Fruit fly (Drosophila melanogaster) whole organism, embryonic: ENCODE results near the gene CG34384.

Experiments
- Adf1 ChIP-seq: fragments of 200-800 bp; sonication (Bioruptor generic); IDR thresholded peaks from 2 replicates; pipeline ENCODE4 v1.3.6; 2022; ENCODE audit warnings: missing biosample characterization, missing genetic modification characterization
- Aef1 ChIP-seq: fragments of 200-800 bp; sonication (Bioruptor generic); IDR thresholded peaks from 3 replicates; pipeline ENCODE4 v1.3.6; 2022; ENCODE audit warnings: missing biosample characterization, missing genetic modification characterization
- Antp ChIP-seq: fragments of 200-800 bp; sonication (Bioruptor generic); optimal IDR thresholded peaks from 3 replicates; lab custom pipeline; 2016; ENCODE audit warnings: missing biosample characterization, missing genetic modification characterization
- CG11723 ChIP-seq: fragments of 200-800 bp; sonication (Bioruptor generic); optimal IDR thresholded peaks from 2 replicates; lab custom pipeline; 2017; ENCODE audit warnings: missing biosample characterization, mild to moderate bottlenecking, missing genetic modification characterization
- CG1233 ChIP-seq: fragments of 200-800 bp; sonication (Bioruptor generic); optimal IDR thresholded peaks from 4 replicates; lab custom pipeline; 2018; ENCODE audit warnings: missing biosample characterization, mild to moderate bottlenecking, missing genetic modification characterization
- CG14441 ChIP-seq: fragments of 200-800 bp; sonication (Bioruptor generic); IDR thresholded peaks from 2 replicates; pipeline ENCODE4 v1.3.6; 2022; ENCODE audit warnings: missing biosample characterization, missing genetic modification characterization
- CG15479 ChIP-seq: fragments of 200-800 bp; sonication (Bioruptor generic); optimal IDR thresholded peaks from 3 replicates; lab custom pipeline; 2019; ENCODE audit warnings: missing biosample characterization, mild to moderate bottlenecking, missing genetic modification characterization, moderate library complexity
- CG1602 ChIP-seq: fragments of 200-800 bp; sonication (Bioruptor generic); optimal IDR thresholded peaks from 3 replicates; lab custom pipeline; 2016; ENCODE audit warnings: missing biosample characterization, missing genetic modification characterization
- CG1647 ChIP-seq: fragments of 200-800 bp; sonication (Bioruptor generic); optimal IDR thresholded peaks from 3 replicates; lab custom pipeline; 2016; ENCODE audit warnings: missing biosample characterization, missing genetic modification characterization
- CG2202 ChIP-seq: fragments of 200-800 bp; sonication (Bioruptor generic); optimal IDR thresholded peaks from 2 replicates; lab custom pipeline; 2018; ENCODE audit warnings: missing biosample characterization, mild to moderate bottlenecking, missing genetic modification characterization
- CG2712 ChIP-seq: fragments of 200-800 bp; optimal IDR thresholded peaks from 3 replicates; lab custom pipeline; 2019; ENCODE audit warnings: missing biosample characterization, mild to moderate bottlenecking, missing genetic modification characterization, moderate library complexity
- CG2875 ChIP-seq: fragments of 200-800 bp; sonication (Bioruptor generic); optimal IDR thresholded peaks from 2 replicates; lab custom pipeline; 2017; ENCODE audit warnings: missing biosample characterization, mild to moderate bottlenecking, missing genetic modification characterization, missing genetic modification reagents
- CG30431 ChIP-seq: fragments of 200-800 bp; sonication (Bioruptor generic); optimal IDR thresholded peaks from 2 replicates; lab custom pipeline; 2017; ENCODE audit warnings: missing biosample characterization, missing genetic modification characterization
- CG3065 ChIP-seq: fragments of 200-800 bp; sonication (Bioruptor generic); optimal IDR thresholded peaks from 2 replicates; lab custom pipeline; 2016; ENCODE audit warnings: missing biosample characterization, missing genetic modification characterization
- CG4360 ChIP-seq: fragments of 200-800 bp; sonication (Bioruptor generic); IDR thresholded peaks from 2 replicates; pipeline ENCODE4 v1.3.6; 2022; ENCODE audit warnings: missing biosample characterization, missing genetic modification characterization
- CG5245 ChIP-seq: fragments of 200-800 bp; sonication (Bioruptor generic); optimal IDR thresholded peaks from 3 replicates; lab custom pipeline; 2016; ENCODE audit warnings: missing biosample characterization, missing genetic modification characterization
- CG6791 ChIP-seq: fragments of 200-800 bp; sonication (Bioruptor generic); IDR thresholded peaks from 3 replicates; pipeline ENCODE4 v1.3.6; 2022; ENCODE audit warnings: missing biosample characterization, missing genetic modification characterization; ENCODE audit not compliant: partially characterized antibody
- CG8478 ChIP-seq: fragments of >200 bp; optimal IDR thresholded peaks from 2 replicates; lab custom pipeline; 2018
- D ChIP-seq, 2 experiments: fragments of 200-800 bp in 1 of 2; fragments of >200 bp in 1 of 2; sonication (Bioruptor generic) in 1 of 2; optimal IDR thresholded peaks; 2 replicates in 1 of 2; 3 replicates in 1 of 2; lab custom pipeline; 2017; ENCODE audit warnings: mild to moderate bottlenecking in 1 of 2, missing biosample characterization in 1 of 2, missing genetic modification characterization in 1 of 2, missing genetic modification reagents in 1 of 2
- Deaf1 ChIP-seq: fragments of 200-800 bp; optimal IDR thresholded peaks from 3 replicates; lab custom pipeline; 2019; ENCODE audit warnings: missing biosample characterization, mild to moderate bottlenecking, missing genetic modification characterization, moderate library complexity
- Fer2 ChIP-seq: fragments of 200-800 bp; sonication (Bioruptor generic); optimal IDR thresholded peaks from 2 replicates; lab custom pipeline; 2018; ENCODE audit warnings: missing biosample characterization, mild to moderate bottlenecking, missing genetic modification characterization, moderate library complexity
- HHEX ChIP-seq: fragments of 200-800 bp; sonication (Bioruptor generic); optimal IDR thresholded peaks from 3 replicates; lab custom pipeline; 2017; ENCODE audit warnings: missing biosample characterization, mild to moderate bottlenecking, missing genetic modification characterization, missing genetic modification reagents
- Hsf ChIP-seq: fragments of 200-800 bp; sonication (Bioruptor generic); optimal IDR thresholded peaks from 3 replicates; lab custom pipeline; 2016; ENCODE audit warnings: missing biosample characterization, missing genetic modification characterization
- Mad ChIP-seq: fragments of 200-800 bp; sonication (Bioruptor generic); optimal IDR thresholded peaks from 2 replicates; lab custom pipeline; 2016; ENCODE audit warnings: missing biosample characterization, missing genetic modification characterization
- Pdp1 ChIP-seq, 2 experiments: fragments of 200-800 bp; sonication (Bioruptor generic); optimal IDR thresholded peaks; 3 replicates each; lab custom pipeline; 2016; ENCODE audit warnings: missing biosample characterization in 2 of 2, missing genetic modification characterization in 2 of 2, mild to moderate bottlenecking in 1 of 2, moderate library complexity in 1 of 2
- Side ChIP-seq: fragments of 200-800 bp; sonication (Bioruptor generic); optimal IDR thresholded peaks from 2 replicates; lab custom pipeline; 2016; ENCODE audit warnings: missing biosample characterization, missing genetic modification characterization
- Sry-δ ChIP-seq: fragments of 200-800 bp; sonication (Bioruptor generic); optimal IDR thresholded peaks from 2 replicates; lab custom pipeline; 2016; ENCODE audit warnings: missing biosample characterization, missing genetic modification characterization
- Tbp ChIP-seq: fragments of >200 bp; optimal IDR thresholded peaks from 2 replicates; lab custom pipeline; 2018; ENCODE audit warnings: missing biosample characterization, missing genetic modification characterization
- Usf ChIP-seq: fragments of 200-800 bp; sonication (Bioruptor generic); optimal IDR thresholded peaks from 2 replicates; lab custom pipeline; 2017; ENCODE audit warnings: missing genotype, missing biosample characterization, missing genetic modification characterization
- ash1 ChIP-seq: fragments of 200-800 bp; sonication (Bioruptor generic); optimal IDR thresholded peaks from 2 replicates; lab custom pipeline; 2018; ENCODE audit warnings: missing biosample characterization, mild to moderate bottlenecking, missing genetic modification characterization
- disco-r ChIP-seq: fragments of 200-800 bp; sonication (Bioruptor generic); optimal IDR thresholded peaks from 2 replicates; lab custom pipeline; 2016; ENCODE audit warnings: missing biosample characterization, missing genetic modification characterization
- dmrt99B ChIP-seq: fragments of 200-800 bp; sonication (Bioruptor generic); optimal IDR thresholded peaks from 2 replicates; lab custom pipeline; 2018; ENCODE audit warnings: missing biosample characterization, mild to moderate bottlenecking, missing genetic modification characterization, moderate library complexity
- eyg ChIP-seq: fragments of 200-800 bp; sonication (Bioruptor generic); optimal IDR thresholded peaks from 3 replicates; lab custom pipeline; 2016; ENCODE audit warnings: missing biosample characterization, missing genetic modification characterization
- fd64A ChIP-seq: fragments of 200-800 bp; sonication (Bioruptor generic); optimal IDR thresholded peaks from 3 replicates; lab custom pipeline; 2018; ENCODE audit warnings: missing biosample characterization, mild to moderate bottlenecking, missing genetic modification characterization
- gem ChIP-seq: fragments of 200-800 bp; sonication (Bioruptor generic); optimal IDR thresholded peaks from 2 replicates; lab custom pipeline; 2019; ENCODE audit warnings: missing biosample characterization, mild to moderate bottlenecking, missing genetic modification characterization, moderate library complexity
- ham ChIP-seq: fragments of 200-800 bp; sonication (Bioruptor generic); IDR thresholded peaks from 2 replicates; pipeline ENCODE4 v1.3.6; 2022; ENCODE audit warnings: missing biosample characterization, missing genetic modification characterization
- insv ChIP-seq, 2 experiments: fragments of 200-800 bp; sonication (Bioruptor generic); optimal IDR thresholded peaks; 3 replicates each; lab custom pipeline; 2016 to 2018; ENCODE audit warnings: missing biosample characterization in 2 of 2, missing genetic modification characterization in 2 of 2
- kah ChIP-seq: fragments of 200-800 bp; sonication (Bioruptor generic); optimal IDR thresholded peaks from 2 replicates; lab custom pipeline; 2018; ENCODE audit warnings: missing biosample characterization, mild to moderate bottlenecking, missing genetic modification characterization
- mld ChIP-seq: fragments of 200-800 bp; sonication (Bioruptor generic); IDR thresholded peaks from 3 replicates; pipeline ENCODE4 v1.3.6; 2022; ENCODE audit warnings: missing biosample characterization, missing genetic modification characterization; ENCODE audit not compliant: partially characterized antibody
- nom ChIP-seq: fragments of 200-800 bp; sonication (Bioruptor generic); optimal IDR thresholded peaks from 2 replicates; lab custom pipeline; 2017; ENCODE audit warnings: missing biosample characterization, missing genetic modification characterization, mild to moderate bottlenecking, moderate library complexity, missing genetic modification reagents
- oc ChIP-seq: fragments of 200-800 bp; sonication (Bioruptor generic); optimal IDR thresholded peaks from 2 replicates; lab custom pipeline; 2018; ENCODE audit warnings: missing biosample characterization, mild to moderate bottlenecking, missing genetic modification characterization, moderate library complexity
- pros ChIP-seq: fragments of 200-800 bp; sonication (Bioruptor generic); optimal IDR thresholded peaks from 3 replicates; lab custom pipeline; 2019; ENCODE audit warnings: missing biosample characterization, mild to moderate bottlenecking, missing genetic modification characterization, moderate library complexity
- row ChIP-seq: fragments of 200-800 bp; sonication (Bioruptor generic); IDR thresholded peaks from 3 replicates; pipeline ENCODE4 v1.3.6; 2022; ENCODE audit warnings: missing biosample characterization, missing genetic modification characterization
- sc ChIP-seq, 3 experiments: fragments of >200 bp in 2 of 3; fragments of 200-800 bp in 1 of 3; sonication (Bioruptor generic) in 1 of 3; optimal IDR thresholded peaks; 2 replicates in 2 of 3; 3 replicates in 1 of 3; lab custom pipeline; 2017; ENCODE audit warnings: mild to moderate bottlenecking in 1 of 3, missing biosample characterization in 1 of 3, missing genetic modification characterization in 1 of 3, missing genetic modification reagents in 1 of 3
- sens-2 ChIP-seq: fragments of 200-800 bp; sonication (Bioruptor generic); IDR thresholded peaks from 2 replicates; pipeline ENCODE4 v1.3.6; 2022; ENCODE audit warnings: missing biosample characterization, missing genetic modification characterization
- slbo ChIP-seq: fragments of 200-800 bp; sonication (Bioruptor generic); IDR thresholded peaks from 2 replicates; pipeline ENCODE4 v1.3.6; 2022; ENCODE audit warnings: missing biosample characterization, missing genetic modification characterization
- stc ChIP-seq: fragments of 200-800 bp; sonication (Bioruptor generic); IDR thresholded peaks from 2 replicates; pipeline ENCODE4 v1.3.6; 2022; ENCODE audit warnings: missing biosample characterization, missing genetic modification characterization
- tgo ChIP-seq: fragments of 200-800 bp; sonication (Bioruptor generic); IDR thresholded peaks from 3 replicates; pipeline ENCODE4 v1.3.6; 2022; ENCODE audit warnings: missing biosample characterization, missing genetic modification characterization
- toy ChIP-seq: fragments of 200-800 bp; sonication (Bioruptor generic); IDR thresholded peaks from 2 replicates; pipeline ENCODE4 v1.3.6; 2022; ENCODE audit warnings: missing biosample characterization, missing genetic modification characterization
- yki ChIP-seq: fragments of >200 bp; optimal IDR thresholded peaks from 3 replicates; lab custom pipeline; 2018
- zfh1 ChIP-seq: fragments of 200-800 bp; sonication (Bioruptor generic); IDR thresholded peaks from 3 replicates; pipeline ENCODE4 v1.3.6; 2022; ENCODE audit warnings: missing biosample characterization, missing genetic modification characterization

CG34384 gene

DNA sequence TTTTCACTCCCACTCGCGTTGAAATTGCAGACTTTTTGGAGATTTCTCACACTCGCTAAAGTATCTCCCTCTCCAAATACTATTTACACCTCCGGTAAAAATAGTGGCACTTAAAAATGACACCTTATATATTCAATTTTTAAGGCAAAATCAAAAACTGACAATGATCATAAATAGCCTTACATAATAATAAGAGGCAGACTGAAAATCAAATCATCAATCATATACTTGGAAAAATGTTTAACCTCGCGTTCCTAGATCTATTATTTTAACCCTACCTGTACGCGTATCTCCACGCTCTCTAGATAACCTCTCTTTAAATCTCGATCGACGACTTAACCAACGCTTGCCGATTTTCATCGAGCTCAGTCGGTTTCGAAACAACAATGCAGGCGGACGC is 81.3 kb downstream of the CG34384 start (continued):
- TF ChIP-seq sens-2 (GFP tag; lab: Robert Waterston, UW) (no peak), Aef1 (GFP tag; lab: Robert Waterston, UW) (peak; percentile 76), Fer2 (peak; percentile 15), stc (GFP tag; lab: Robert Waterston, UW) (peak; percentile 81), eyg (GFP tag; lab: Kevin White, UChicago) (peak; percentile 13), oc (tag; lab: Kevin White, UChicago) (no peak), CG1233 (peak; percentile 55), CG3065 (no peak), CG2712 (tag; lab: Kevin White, UChicago) (peak; percentile 57), Hsf (GFP tag; lab: Kevin White, UChicago) (peak; percentile 67), zfh1 (GFP tag; lab: Robert Waterston, UW) (peak; percentile 63), CG15479 (GFP tag; lab: Kevin White, UChicago) (no peak), CG11723 (GFP tag; lab: Kevin White, UChicago) (no peak), CG5245 (GFP tag; lab: Kevin White, UChicago) (peak; percentile 46), Tbp (GFP tag; lab: Kevin White, UChicago) (no peak), CG2875 (GFP tag; lab: Kevin White, UChicago) (no peak), HHEX (GFP tag; lab: Kevin White, UChicago) (peak; percentile 67), CG1647 (GFP tag; lab: Kevin White, UChicago) (peak; percentile 37), CG2202 (no peak), yki (no peak), Side (peak; percentile 61), Adf1 (GFP tag; lab: Robert Waterston, UW) (peak; percentile 43; the same call in 1 of the 2 replicates), kah (GFP tag; lab: Kevin White, UChicago) (no peak), CG14441 (peak; percentile 84), mld (GFP tag; lab: Robert Waterston, UW) (no peak), disco-r (GFP tag; lab: Kevin White, UChicago) (no peak), ash1 (GFP tag; lab: Kevin White, UChicago) (no peak), row (GFP tag; lab: Robert Waterston, UW) (peak; percentile 86), insv (GFP tag; optimal IDR thresholded peaks at IDR 0.05; lab: Kevin White, UChicago) (no peak), CG6791 (no peak), nom (GFP tag; lab: Kevin White, UChicago) (peak; percentile 71), Usf (GFP tag; lab: Kevin White, UChicago) (no peak), CG1602 (peak; percentile 35), slbo (GFP tag; lab: Robert Waterston, UW) (peak; percentile 83), pros (GFP tag; lab: Kevin White, UChicago) (no peak), Pdp1 (GFP tag; optimal IDR thresholded peaks at IDR 0.05; lab: Kevin White, UChicago) (peak; percentile 59 to 66), toy (GFP tag; lab: Robert Waterston, UW) (no peak), Sry-δ (GFP tag; lab: Kevin White, UChicago) (peak; percentile 10), CG4360 (no peak), Mad (no peak), dmrt99B (tag; lab: Kevin White, UChicago) (no peak), D (optimal IDR thresholded peaks at IDR 0.05; lab: Kevin White, UChicago) (no peak), D (GFP tag; optimal IDR thresholded peaks at IDR 0.05; lab: Kevin White, UChicago) (no peak), Deaf1 (tag; lab: Kevin White, UChicago) (peak; percentile 57), fd64A (GFP tag; lab: Kevin White, UChicago) (no peak), gem (tag; lab: Kevin White, UChicago) (peak; percentile 82), ham (GFP tag; lab: Robert Waterston, UW) (no peak), CG8478 (lab: Kevin White, UChicago) (no peak), Antp (peak; percentile 48), tgo (GFP tag; lab: Robert Waterston, UW) (peak; percentile 82), sc (optimal IDR thresholded peaks at IDR 0.05; lab: Kevin White, UChicago) (no peak), sc (GFP tag; optimal IDR thresholded peaks at IDR 0.05; lab: Kevin White, UChicago) (no peak), CG30431 (GFP tag; lab: Kevin White, UChicago) (no peak)
